Fruit fly (Drosophila melanogaster): ENCODE results near the gene CG4751.

The CG4751 gene

DNA sequence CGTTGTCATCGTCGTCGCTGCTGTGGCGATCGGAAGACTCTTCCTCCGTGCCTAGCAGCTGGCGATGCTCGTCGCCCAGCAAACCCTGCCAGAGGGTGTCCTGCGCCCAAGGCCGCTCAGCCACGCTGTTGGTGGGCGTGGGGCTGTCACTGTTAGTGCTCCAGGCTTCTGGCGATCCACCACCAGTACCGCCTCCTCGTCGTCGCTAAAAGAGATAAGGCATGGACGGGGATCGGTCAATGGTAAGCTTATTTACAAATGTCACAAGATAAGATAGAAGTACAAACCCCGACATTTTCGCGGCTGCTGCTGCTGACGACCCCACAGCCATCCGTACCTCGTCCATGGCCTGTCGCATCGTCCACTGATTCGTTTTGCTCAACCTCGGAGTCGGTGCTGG lies 25.2 kb upstream of the CG4751 start:
- TF ChIP-seq svp (GFP tag) (peak; percentile 94), eg (GFP tag; IDR thresholded peaks at IDR 0.05) (no peak)

DNA sequence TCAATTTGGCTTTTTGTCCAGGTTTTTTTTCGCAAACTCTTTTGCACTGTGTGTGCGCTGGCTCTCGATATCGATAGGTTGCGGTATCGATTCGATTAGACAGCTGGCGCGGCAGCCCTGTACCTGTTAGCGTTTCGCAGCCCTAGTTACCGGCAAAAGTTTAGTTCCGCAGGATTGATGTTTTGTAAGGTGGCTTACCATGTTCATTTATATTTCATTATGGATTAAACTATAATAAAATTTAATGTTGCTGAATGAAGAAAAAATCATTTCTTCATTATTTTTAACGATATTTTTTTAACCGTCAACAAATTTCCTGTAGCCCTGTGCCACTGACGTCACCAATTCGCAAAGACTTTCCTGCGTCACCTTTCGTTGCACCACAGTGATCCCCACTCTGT lies 24.0 kb upstream of the CG4751 start, which contains the start of gene Reps:
Gene Reps, minus strand, starts transcription at position 84 of the 401 bp plus-strand sequence.
- TF ChIP-seq CG11294 (GFP tag; IDR thresholded peaks at IDR 0.05) (peak; percentile 98), CG8319 (GFP tag; optimal IDR thresholded peaks at IDR 0.05) (peak; percentile 96), Sox14 (GFP tag; optimal IDR thresholded peaks at IDR 0.05) (peak; percentile 98), vri (GFP tag; optimal IDR thresholded peaks at IDR 0.05) (peak; percentile 94), pdm3 (GFP tag; optimal IDR thresholded peaks at IDR 0.05) (peak; percentile 98), OdsH (GFP tag; optimal IDR thresholded peaks at IDR 0.05) (peak; percentile 99), CG3919 (GFP tag; optimal IDR thresholded peaks at IDR 0.05) (peak; percentile 98), topi (GFP tag; optimal IDR thresholded peaks at IDR 0.05) (peak; percentile 98), CG8119 (GFP tag; IDR thresholded peaks at IDR 0.05) (peak; percentile 96), eg (GFP tag; IDR thresholded peaks at IDR 0.05) (peak; percentile 99), CG4318 (GFP tag; optimal IDR thresholded peaks at IDR 0.05) (peak; percentile 96), CG11762 (GFP tag; optimal IDR thresholded peaks at IDR 0.05; ENCODE audit: insufficient read depth) (peak; percentile 98), spab (GFP tag; optimal IDR thresholded peaks at IDR 0.05) (peak; percentile 97), CG6163 (GFP tag; IDR thresholded peaks at IDR 0.05) (peak; percentile 99), lz (GFP tag; optimal IDR thresholded peaks at IDR 0.05) (peak; percentile 99), Hr39 (GFP tag; optimal IDR thresholded peaks at IDR 0.05) (peak; percentile 98), CG34406 (GFP tag; optimal IDR thresholded peaks at IDR 0.05) (peak; percentile 97), acj6 (GFP tag; optimal IDR thresholded peaks at IDR 0.05) (peak; percentile 99), CG7368 (GFP tag; optimal IDR thresholded peaks at IDR 0.05) (peak; percentile 95), Hr38 (GFP tag; optimal IDR thresholded peaks at IDR 0.05) (peak; percentile 84), Met (GFP tag; optimal IDR thresholded peaks at IDR 0.05) (peak; percentile 98), Blimp-1 (GFP tag; optimal IDR thresholded peaks at IDR 0.05) (peak; percentile 90), CG8632 (GFP tag; optimal IDR thresholded peaks at IDR 0.05) (peak; percentile 97), CG15336 (GFP tag; IDR thresholded peaks at IDR 0.05) (peak; percentile 97), CG11902 (GFP tag; optimal IDR thresholded peaks at IDR 0.05) (peak; percentile 98), Eip78C (GFP tag) (peak; percentile 99), CG10669 (GFP tag; optimal IDR thresholded peaks at IDR 0.05) (peak; percentile 98), fd85E (GFP tag; optimal IDR thresholded peaks at IDR 0.05) (peak; percentile 83), CG6792 (GFP tag; optimal IDR thresholded peaks at IDR 0.05) (peak; percentile 97), Lpt (GFP tag; optimal IDR thresholded peaks at IDR 0.05) (peak; percentile 97), Ets96B (tag; optimal IDR thresholded peaks at IDR 0.05) (peak; percentile 98), Ets21C (GFP tag; optimal IDR thresholded peaks at IDR 0.05) (peak; percentile 96), esn (GFP tag; optimal IDR thresholded peaks at IDR 0.05) (peak; percentile 98), salr (GFP tag; optimal IDR thresholded peaks at IDR 0.05) (peak; percentile 94 to 96), dsx (GFP tag; optimal IDR thresholded peaks at IDR 0.05; ENCODE audit: poor library complexity, severe bottlenecking) (peak; percentile 96), net (GFP tag; optimal IDR thresholded peaks at IDR 0.05) (peak; percentile 96), Eip75B (GFP tag; optimal IDR thresholded peaks at IDR 0.05) (peak; percentile 98), ss (GFP tag; optimal IDR thresholded peaks at IDR 0.05) (peak; percentile 96 to 97), Eip93F (GFP tag; optimal IDR thresholded peaks at IDR 0.05) (peak; percentile 94), CG6808 (GFP tag; optimal IDR thresholded peaks at IDR 0.05) (peak; percentile 96), CG1621 (tag; optimal IDR thresholded peaks at IDR 0.05) (peak; percentile 97), CG31627 (GFP tag; optimal IDR thresholded peaks at IDR 0.05) (peak; percentile 99), CG32006 (GFP tag; optimal IDR thresholded peaks at IDR 0.05) (peak; percentile 97), cyc (GFP tag; optimal IDR thresholded peaks at IDR 0.05) (peak; percentile 99), Hr4 (GFP tag; optimal IDR thresholded peaks at IDR 0.05) (peak; percentile 98), fkh (GFP tag; optimal IDR thresholded peaks at IDR 0.05) (peak; percentile 92), Sox102F (GFP tag; optimal IDR thresholded peaks at IDR 0.05) (peak; percentile 96), achi (GFP tag; optimal IDR thresholded peaks at IDR 0.05) (peak; percentile 97), dac (GFP tag; optimal IDR thresholded peaks at IDR 0.05) (peak; percentile 95)
